Worm (Caenorhabditis elegans): Measurements from ENCODE around the gene sru-27.

ce11 chrV:1467444-1467843 is 31.8 kb upstream of the sru-27 start, which contains the start of gene gid-8:
- TF ChIP-seq flt-1 (GFP tag; IDR thresholded peaks at IDR 0.05): no peak
- no peak for TF ChIP-seq ztf-29 (GFP tag; IDR thresholded peaks at IDR 0.05)
- no peak for TF ChIP-seq cog-1 (tag; optimal IDR thresholded peaks at IDR 0.05)
- TF ChIP-seq ref-1 (GFP tag; conservative IDR thresholded peaks at IDR 0.05): no peak
- TF ChIP-seq med-1 (GFP tag; optimal IDR thresholded peaks at IDR 0.05; ENCODE audit: insufficient read depth): no peak
- no peak for TF ChIP-seq T22C8.4 (GFP tag; IDR thresholded peaks at IDR 0.05)
- TF ChIP-seq tab-1 (GFP tag; IDR thresholded peaks at IDR 0.05): no peak
